Worm (Caenorhabditis elegans) whole organism, mixed stage, embryonic: ENCODE results near the gene nhr-32.

Source experiments
- M03D4.4 ChIP-seq: sonication (generic microtip); optimal IDR thresholded peaks from 2 replicates; lab custom pipeline; 2017; ENCODE audit warnings: mild to moderate bottlenecking, missing genetic modification characterization, missing compliant biosample characterization
- bed-3 ChIP-seq: fragments of 200-800 bp; sonication (Bioruptor generic); optimal IDR thresholded peaks from 3 replicates; lab custom pipeline; 2018; ENCODE audit warnings: mild to moderate bottlenecking, missing genetic modification characterization, moderate library complexity, missing compliant biosample characterization
- ceh-39 ChIP-seq: fragments of 150-350 bp; optimal IDR thresholded peaks from 2 replicates; lab custom pipeline; 2014; ENCODE audit warnings: missing biosample characterization, missing genetic modification characterization
- ceh-43 ChIP-seq: fragments of 200-800 bp; sonication (Bioruptor generic); optimal IDR thresholded peaks from 2 replicates; lab custom pipeline; 2018; ENCODE audit warnings: mild to moderate bottlenecking, missing genetic modification characterization, moderate library complexity, missing compliant biosample characterization
- ceh-83 ChIP-seq: fragments of 200-800 bp; sonication (Bioruptor generic); optimal IDR thresholded peaks from 2 replicates; lab custom pipeline; 2018; ENCODE audit warnings: mild to moderate bottlenecking, missing genetic modification characterization, missing compliant biosample characterization
- ces-1 ChIP-seq: fragments of 150-350 bp; optimal IDR thresholded peaks from 2 replicates; lab custom pipeline; 2014; ENCODE audit warnings: missing biosample characterization, missing genetic modification reagents, missing genetic modification characterization
- cnd-1 ChIP-seq: fragments of 200-800 bp; sonication (Bioruptor generic); optimal IDR thresholded peaks from 2 replicates; lab custom pipeline; 2018; ENCODE audit warnings: mild to moderate bottlenecking, missing genetic modification characterization, missing compliant biosample characterization
- drap-1 ChIP-seq: fragments of 200-800 bp; sonication (Bioruptor generic); optimal IDR thresholded peaks from 3 replicates; lab custom pipeline; 2018; ENCODE audit warnings: mild to moderate bottlenecking, missing genetic modification characterization, missing compliant biosample characterization
- elt-1 ChIP-seq: sonication (generic microtip); optimal IDR thresholded peaks from 2 replicates; lab custom pipeline; 2017; ENCODE audit warnings: missing genetic modification characterization, mild to moderate bottlenecking, missing compliant biosample characterization, antibody characterized with exemption, moderate library complexity, borderline replicate concordance; ENCODE audit not compliant: insufficient read depth
- flh-1 ChIP-seq: fragments of 200-800 bp; sonication (Bioruptor generic); optimal IDR thresholded peaks from 2 replicates; lab custom pipeline; 2018; ENCODE audit warnings: mild to moderate bottlenecking, missing genetic modification characterization, moderate library complexity, missing compliant biosample characterization
- ham-2 ChIP-seq: fragments of 200-800 bp; sonication (Bioruptor generic); optimal IDR thresholded peaks from 2 replicates; lab custom pipeline; 2018; ENCODE audit warnings: mild to moderate bottlenecking, missing genetic modification characterization, missing compliant biosample characterization
- hlh-1 ChIP-seq: fragments of 150-350 bp; optimal IDR thresholded peaks from 2 replicates; lab custom pipeline; 2014; ENCODE audit warnings: missing biosample characterization, missing genetic modification reagents, missing genetic modification characterization
- lin-13 ChIP-seq: fragments of 150-350 bp; optimal IDR thresholded peaks from 2 replicates; lab custom pipeline; 2014; ENCODE audit warnings: missing biosample characterization, missing genetic modification characterization
- lin-32 ChIP-seq: fragments of 200-800 bp; sonication (Bioruptor generic); optimal IDR thresholded peaks from 2 replicates; lab custom pipeline; 2018; ENCODE audit warnings: mild to moderate bottlenecking, missing genetic modification characterization, missing compliant biosample characterization
- lsy-2 ChIP-seq: fragments of 150-350 bp; optimal IDR thresholded peaks from 2 replicates; lab custom pipeline; 2014; ENCODE audit warnings: missing biosample characterization, missing genetic modification characterization
- mab-5 ChIP-seq: fragments of 150-350 bp; optimal IDR thresholded peaks from 2 replicates; lab custom pipeline; 2014; ENCODE audit warnings: missing biosample characterization, missing genetic modification characterization
- mep-1 ChIP-seq: fragments of 150-350 bp; optimal IDR thresholded peaks from 2 replicates; lab custom pipeline; 2017; ENCODE audit warnings: missing biosample characterization, missing genetic modification reagents, missing genetic modification characterization, inconsistent platforms
- mls-2 ChIP-seq: sonication (generic microtip); optimal IDR thresholded peaks from 2 replicates; lab custom pipeline; 2016; ENCODE audit warnings: mild to moderate bottlenecking, missing genetic modification characterization, moderate library complexity, missing compliant biosample characterization
- nhr-12 ChIP-seq: fragments of 150-350 bp; optimal IDR thresholded peaks from 2 replicates; lab custom pipeline; 2014; ENCODE audit warnings: missing biosample characterization, missing genetic modification characterization
- nhr-2 ChIP-seq: fragments of 150-350 bp; optimal IDR thresholded peaks from 2 replicates; lab custom pipeline; 2014; ENCODE audit warnings: missing biosample characterization, missing genetic modification characterization
- nhr-237 ChIP-seq: fragments of 150-350 bp; optimal IDR thresholded peaks from 2 replicates; lab custom pipeline; 2014; ENCODE audit warnings: missing biosample characterization, missing genetic modification characterization
- nhr-76 ChIP-seq: sonication (generic microtip); optimal IDR thresholded peaks from 2 replicates; lab custom pipeline; 2017; ENCODE audit warnings: missing biosample characterization, missing genetic modification characterization
- pha-4 ChIP-seq: fragments of 150-350 bp; optimal IDR thresholded peaks from 2 replicates; lab custom pipeline; 2018; ENCODE audit warnings: missing biosample characterization, missing genetic modification reagents, missing genetic modification characterization
- sem-2 ChIP-seq: fragments of 200-800 bp; sonication (Bioruptor generic); optimal IDR thresholded peaks from 2 replicates; lab custom pipeline; 2018; ENCODE audit warnings: mild to moderate bottlenecking, missing genetic modification characterization, missing compliant biosample characterization
- snpc-4 ChIP-seq: fragments of 150-350 bp; optimal IDR thresholded peaks from 2 replicates; lab custom pipeline; 2014; ENCODE audit warnings: missing biosample characterization, missing genetic modification characterization
- sptf-1 ChIP-seq: sonication (generic microtip); optimal IDR thresholded peaks from 2 replicates; lab custom pipeline; 2017; ENCODE audit warnings: mild to moderate bottlenecking, missing genetic modification characterization, moderate library complexity, missing compliant biosample characterization
- tbx-8 ChIP-seq: fragments of 200-800 bp; sonication (Bioruptor generic); optimal IDR thresholded peaks from 2 replicates; lab custom pipeline; 2018; ENCODE audit warnings: mild to moderate bottlenecking, missing genetic modification characterization, moderate library complexity, missing compliant biosample characterization
- unc-120 ChIP-seq: sonication (generic microtip); optimal IDR thresholded peaks from 2 replicates; lab custom pipeline; 2017; ENCODE audit warnings: missing genetic modification characterization, missing compliant biosample characterization; ENCODE audit not compliant: poor library complexity, severe bottlenecking
- unc-39 ChIP-seq: fragments of 150-350 bp; optimal IDR thresholded peaks from 2 replicates; lab custom pipeline; 2014; ENCODE audit warnings: missing biosample characterization, missing genetic modification characterization
- unc-62 ChIP-seq: fragments of 150-350 bp; optimal IDR thresholded peaks from 2 replicates; lab custom pipeline; 2014; ENCODE audit warnings: missing biosample characterization, missing genetic modification reagents, missing genetic modification characterization
- zip-8 ChIP-seq: fragments of 150-350 bp; optimal IDR thresholded peaks from 2 replicates; lab custom pipeline; 2014; ENCODE audit warnings: missing biosample characterization, missing genetic modification characterization
- ztf-11 ChIP-seq: fragments of 150-350 bp; optimal IDR thresholded peaks from 2 replicates; lab custom pipeline; 2014; ENCODE audit warnings: missing biosample characterization, missing genetic modification characterization

The nhr-32 gene

DNA sequence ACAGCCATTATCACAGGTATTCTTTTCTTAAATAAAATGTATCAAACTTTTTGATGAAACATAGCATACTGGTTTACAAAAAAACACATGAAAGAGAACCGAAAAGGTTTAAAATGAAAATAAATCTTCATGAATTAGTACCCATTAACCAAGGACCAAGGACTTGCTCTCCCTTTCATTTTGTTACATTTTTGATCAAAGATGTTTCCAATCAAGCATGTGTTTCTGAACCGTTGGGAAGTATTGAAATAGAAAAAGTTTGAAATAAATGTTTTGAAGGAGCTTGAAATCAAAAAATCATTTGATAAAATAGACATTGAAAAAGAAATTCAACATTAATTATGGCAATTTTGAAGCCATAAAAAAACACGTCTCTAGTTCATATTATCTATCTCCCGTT is 39.2 kb upstream of the nhr-32 start:
- TF ChIP-seq pha-4 (tag; lab: Kevin White, UChicago) = no peak
- no peak for TF ChIP-seq unc-39
- TF ChIP-seq lin-32 (GFP tag; lab: Kevin White, UChicago) = no peak
- no peak for TF ChIP-seq elt-1 (tag; lab: Kevin White, UChicago)
- TF ChIP-seq nhr-12 = no peak
- no peak for TF ChIP-seq ham-2 (GFP tag; lab: Kevin White, UChicago)
- no peak for TF ChIP-seq flh-1 (GFP tag; lab: Kevin White, UChicago)
- no peak for TF ChIP-seq unc-120 (tag; lab: Kevin White, UChicago)
- no peak for TF ChIP-seq bed-3
- no peak for TF ChIP-seq mab-5 (tag; lab: Kevin White, UChicago)
- TF ChIP-seq ceh-39 = no peak
- no peak for TF ChIP-seq sem-2 (GFP tag; lab: Kevin White, UChicago)
- TF ChIP-seq mep-1 (tag; lab: Kevin White, UChicago) = no peak
- TF ChIP-seq lsy-2 (tag; lab: Kevin White, UChicago) = no peak
- no peak for TF ChIP-seq M03D4.4 (tag; lab: Kevin White, UChicago)

DNA sequence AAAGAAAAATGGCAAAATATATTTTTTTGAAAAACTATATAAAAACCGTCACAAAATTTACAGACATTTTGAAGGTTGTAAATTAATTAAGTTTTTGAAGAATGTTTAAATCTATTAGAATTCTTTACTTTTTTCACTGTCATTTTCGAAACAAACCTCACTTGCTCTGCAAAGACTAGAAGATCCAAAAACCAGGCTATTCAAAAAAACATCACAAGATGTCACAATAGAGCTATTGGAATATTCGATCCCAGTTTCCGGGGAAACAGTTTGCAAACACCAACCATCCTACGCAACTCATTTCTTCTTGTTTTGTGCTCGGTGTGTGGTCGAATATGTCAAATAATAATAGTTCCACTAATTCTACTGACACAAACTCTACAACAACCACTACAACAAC is 35.0 kb upstream of the nhr-32 start, which contains the start of gene R12H7.4:
TSS of gene R12H7.4 (plus strand) at position 301 of the 400 bp plus-strand sequence.
- TF ChIP-seq nhr-237 (tag; lab: Kevin White, UChicago) (no peak), ceh-43 (GFP tag; lab: Kevin White, UChicago) (no peak), pha-4 (tag; lab: Kevin White, UChicago) (no peak), mab-5 (tag; lab: Kevin White, UChicago) (no peak), mls-2 (tag; lab: Kevin White, UChicago) (no peak)

DNA sequence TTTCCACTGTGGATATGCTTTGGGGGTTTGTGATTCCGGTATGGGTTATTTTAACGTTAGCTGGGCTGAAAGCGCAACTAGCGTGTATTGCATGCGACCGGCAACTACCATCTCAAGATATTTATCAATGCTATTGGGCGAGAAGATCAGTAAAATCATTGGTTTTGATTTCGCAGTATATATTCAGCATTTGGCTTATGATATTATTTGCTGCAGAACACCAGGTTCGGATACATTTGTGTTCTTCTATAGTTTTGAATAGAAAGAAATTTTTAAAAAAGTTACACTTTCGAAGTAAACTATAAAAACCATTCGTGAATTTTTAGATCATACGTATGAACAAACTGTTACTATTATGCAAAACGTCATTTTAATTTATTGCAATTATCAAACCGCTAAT is 33.8 kb upstream of the nhr-32 start:
- TF ChIP-seq unc-120 (tag; lab: Kevin White, UChicago) (no peak), nhr-76 (tag; lab: Kevin White, UChicago) (no peak), nhr-237 (tag; lab: Kevin White, UChicago) (no peak), drap-1 (GFP tag; lab: Kevin White, UChicago) (no peak), ham-2 (GFP tag; lab: Kevin White, UChicago) (no peak), sptf-1 (tag; lab: Kevin White, UChicago) (no peak), snpc-4 (tag; lab: Kevin White, UChicago) (no peak), lin-32 (GFP tag; lab: Kevin White, UChicago) (no peak), ceh-83 (GFP tag; lab: Kevin White, UChicago) (no peak), hlh-1 (tag; lab: Kevin White, UChicago) (no peak)

DNA sequence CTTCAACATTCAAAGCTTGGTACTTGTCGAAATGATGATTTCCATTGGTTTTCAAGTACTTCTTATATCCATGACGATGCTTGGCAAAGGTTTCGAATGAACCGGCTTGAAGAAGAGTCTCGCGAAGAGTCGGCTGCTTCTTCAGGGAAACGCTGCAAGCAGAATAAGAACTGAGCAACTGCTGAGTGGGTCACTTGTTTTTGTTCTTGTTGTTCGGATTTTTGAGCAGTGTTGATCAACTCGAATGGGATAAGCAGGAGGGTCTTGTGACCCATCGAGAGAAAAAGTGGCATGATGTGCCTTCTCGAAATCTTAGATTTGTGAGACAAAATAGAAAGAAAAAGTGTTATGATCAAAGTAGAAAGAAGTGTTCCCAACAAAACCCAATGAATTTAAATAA is 31.2 kb upstream of the nhr-32 start:
- TF ChIP-seq flh-1 (GFP tag; lab: Kevin White, UChicago) (no peak), nhr-237 (tag; lab: Kevin White, UChicago) (no peak), nhr-76 (tag; lab: Kevin White, UChicago) (no peak), hlh-1 (tag; lab: Kevin White, UChicago) (peak; percentile 4)

DNA sequence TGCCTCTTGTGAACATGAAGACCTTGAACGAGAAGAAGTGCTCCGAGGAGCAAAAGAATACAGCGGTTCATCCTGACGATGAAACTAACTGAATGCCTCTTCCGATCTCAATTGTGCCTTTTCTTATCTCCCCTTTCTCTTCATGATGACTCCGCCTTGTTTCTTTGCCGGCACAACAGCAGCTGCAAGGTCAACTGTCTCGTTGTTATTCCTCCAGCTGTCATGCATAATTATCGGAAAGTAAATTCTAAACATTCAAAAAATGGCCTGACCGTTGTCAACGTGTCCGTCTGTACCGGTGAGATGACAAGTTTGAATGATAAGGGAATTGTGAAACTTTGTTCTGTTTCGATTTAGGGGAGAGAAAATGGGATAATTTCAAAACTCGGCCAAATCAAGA is 30.4 kb upstream of the nhr-32 start, which contains the start of gene asp-4:
TSS of gene asp-4 (minus strand) at position 106 of the 400 bp plus-strand sequence.
- no peak for TF ChIP-seq ham-2 (GFP tag; lab: Kevin White, UChicago)
- no peak for TF ChIP-seq mls-2 (tag; lab: Kevin White, UChicago)
- no peak for TF ChIP-seq ztf-11 (tag; lab: Kevin White, UChicago)
- TF ChIP-seq mab-5 (tag; lab: Kevin White, UChicago) = no peak
- TF ChIP-seq unc-39 = no peak
- no peak for TF ChIP-seq zip-8 (tag; lab: Kevin White, UChicago)
- no peak for TF ChIP-seq sem-2 (GFP tag; lab: Kevin White, UChicago)
- TF ChIP-seq ces-1 (GFP tag; lab: Kevin White, UChicago) = no peak
- TF ChIP-seq sptf-1 (tag; lab: Kevin White, UChicago) = no peak
- no peak for TF ChIP-seq ceh-39
- TF ChIP-seq nhr-76 (tag; lab: Kevin White, UChicago) = no peak
- no peak for TF ChIP-seq unc-62 (GFP tag; lab: Kevin White, UChicago)
- TF ChIP-seq pha-4 (tag; lab: Kevin White, UChicago) = no peak
- peak; percentile 80 for TF ChIP-seq lin-32 (GFP tag; lab: Kevin White, UChicago)
- no peak for TF ChIP-seq tbx-8
- TF ChIP-seq nhr-2 (tag; lab: Kevin White, UChicago) = peak; percentile 14
- TF ChIP-seq cnd-1 = peak; percentile 84
- TF ChIP-seq snpc-4 (tag; lab: Kevin White, UChicago) = no peak
- no peak for TF ChIP-seq lin-13 (tag; lab: Kevin White, UChicago)
- TF ChIP-seq M03D4.4 (tag; lab: Kevin White, UChicago) = no peak
- TF ChIP-seq unc-120 (tag; lab: Kevin White, UChicago) = no peak
- TF ChIP-seq mep-1 (tag; lab: Kevin White, UChicago) = peak; percentile 37
- TF ChIP-seq hlh-1 (tag; lab: Kevin White, UChicago) = peak; percentile 51
- no peak for TF ChIP-seq nhr-237 (tag; lab: Kevin White, UChicago)
